Worm (Caenorhabditis elegans) whole organism, early embryonic: Measurements from ENCODE around the gene nlp-2.

Experiments used
- ama-1 ChIP-seq: fragments of 150-350 bp; optimal IDR thresholded peaks from 2 replicates; lab custom pipeline; 2014
- ceh-13 ChIP-seq: fragments of 200-800 bp; sonication (Bioruptor generic); optimal IDR thresholded peaks from 2 replicates; lab custom pipeline; 2018; ENCODE audit warnings: mild to moderate bottlenecking, missing genetic modification characterization, missing compliant biosample characterization
- flt-1 ChIP-seq: fragments of 200-800 bp; sonication (Bioruptor generic); IDR thresholded peaks from 2 replicates; pipeline ENCODE4 v1.3.6; 2022; ENCODE audit warnings: missing genetic modification characterization, missing compliant biosample characterization
- sea-1 ChIP-seq: fragments of 200-800 bp; sonication (Bioruptor generic); conservative IDR thresholded peaks from 2 replicates; pipeline ENCODE4 v1.3.6; 2022; ENCODE audit warnings: missing genetic modification characterization, missing compliant biosample characterization

DNA sequence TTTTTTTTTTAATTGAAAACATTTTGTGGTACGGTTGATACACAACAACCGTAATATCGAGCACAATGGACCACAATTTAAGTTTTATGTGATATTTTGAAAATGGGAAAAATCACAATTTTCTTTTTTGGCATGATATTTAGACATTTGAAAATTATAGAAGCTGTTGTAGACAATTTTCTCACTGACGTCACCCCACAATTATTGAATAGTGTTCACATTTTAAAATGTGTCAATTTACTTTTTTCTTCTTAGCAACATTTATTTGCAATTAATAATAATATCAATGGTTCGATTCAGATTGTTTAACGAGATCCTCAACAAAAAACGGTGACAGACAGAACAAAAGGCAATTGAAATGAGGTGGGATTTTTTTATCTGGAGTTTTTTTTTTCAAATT, 9.2 kb downstream of the nlp-2 start, which contains the start of gene T01B6.1:
- no peak for TF ChIP-seq ceh-13 (GFP tag; lab: Kevin White, UChicago)
- TF ChIP-seq sea-1 (GFP tag; lab: Robert Waterston, UW): no peak
- TF ChIP-seq flt-1 (GFP tag; lab: Robert Waterston, UW): no peak
- TF ChIP-seq ama-1 (lab: Kevin White, UChicago): no peak
